Fruit fly (Drosophila melanogaster) whole organism, embryonic: ENCODE results near the gene Ser.

ENCODE experiments used
- Atf6 ChIP-seq: fragments of 200-800 bp; sonication (Bioruptor generic); IDR thresholded peaks from 2 replicates; pipeline ENCODE4 v1.3.6; 2022; ENCODE audit warnings: missing biosample characterization, missing genetic modification characterization
- C15 ChIP-seq: fragments of 200-800 bp; sonication (Bioruptor generic); IDR thresholded peaks from 3 replicates; pipeline ENCODE4 v1.3.6; 2022; ENCODE audit warnings: missing biosample characterization, missing genetic modification characterization
- CG10543 ChIP-seq: fragments of 200-800 bp; sonication (Bioruptor generic); optimal IDR thresholded peaks from 3 replicates; lab custom pipeline; 2017; ENCODE audit warnings: missing biosample characterization, mild to moderate bottlenecking, missing genetic modification characterization, moderate library complexity
- CG10565 ChIP-seq: fragments of 200-800 bp; sonication (Bioruptor generic); optimal IDR thresholded peaks from 3 replicates; lab custom pipeline; 2016; ENCODE audit warnings: missing biosample characterization, mild to moderate bottlenecking, missing genetic modification characterization
- CG11456 ChIP-seq: fragments of 200-800 bp; sonication (Bioruptor generic); IDR thresholded peaks from 3 replicates; pipeline ENCODE4 v1.3.6; 2022; ENCODE audit warnings: missing biosample characterization, missing genetic modification characterization
- CG12071 ChIP-seq: fragments of 200-800 bp; sonication (Bioruptor generic); optimal IDR thresholded peaks from 3 replicates; lab custom pipeline; 2018; ENCODE audit warnings: missing biosample characterization, mild to moderate bottlenecking, missing genetic modification characterization
- CG1602 ChIP-seq: fragments of 200-800 bp; sonication (Bioruptor generic); optimal IDR thresholded peaks from 3 replicates; lab custom pipeline; 2016; ENCODE audit warnings: missing biosample characterization, missing genetic modification characterization
- CG16815 ChIP-seq: fragments of 200-800 bp; sonication (Bioruptor generic); optimal IDR thresholded peaks from 3 replicates; lab custom pipeline; 2017; ENCODE audit warnings: missing biosample characterization, mild to moderate bottlenecking, missing genetic modification characterization
- CG18599 ChIP-seq: fragments of 200-800 bp; sonication (Bioruptor generic); optimal IDR thresholded peaks from 3 replicates; lab custom pipeline; 2017; ENCODE audit warnings: missing biosample characterization, missing genetic modification characterization, mild to moderate bottlenecking, moderate library complexity, missing genetic modification reagents
- CG2116 ChIP-seq: fragments of 200-800 bp; sonication (Bioruptor generic); optimal IDR thresholded peaks from 3 replicates; lab custom pipeline; 2018; ENCODE audit warnings: missing biosample characterization, mild to moderate bottlenecking, missing genetic modification characterization
- CG30403 ChIP-seq: fragments of 200-800 bp; sonication (Bioruptor generic); optimal IDR thresholded peaks from 3 replicates; lab custom pipeline; 2016; ENCODE audit warnings: missing biosample characterization, missing genetic modification characterization
- CG31224 ChIP-seq: fragments of 200-800 bp; sonication (Bioruptor generic); IDR thresholded peaks from 2 replicates; pipeline ENCODE4 v1.3.6; 2022; ENCODE audit warnings: missing biosample characterization, missing genetic modification characterization
- CG3995 ChIP-seq: fragments of 200-800 bp; sonication (Bioruptor generic); optimal IDR thresholded peaks from 3 replicates; lab custom pipeline; 2016; ENCODE audit warnings: missing biosample characterization, missing genetic modification characterization
- CG42726 ChIP-seq: fragments of 200-800 bp; sonication (Bioruptor generic); IDR thresholded peaks from 2 replicates; pipeline ENCODE4 v1.3.6; 2022; ENCODE audit warnings: missing biosample characterization, missing genetic modification characterization; ENCODE audit not compliant: partially characterized antibody
- CG4328 ChIP-seq: fragments of 200-800 bp; sonication (Bioruptor generic); optimal IDR thresholded peaks from 3 replicates; lab custom pipeline; 2017; ENCODE audit warnings: missing biosample characterization, missing genetic modification reagents, missing genetic modification characterization
- CG4730 ChIP-seq: fragments of 200-800 bp; sonication (Bioruptor generic); IDR thresholded peaks from 2 replicates; pipeline ENCODE4 v1.3.6; 2022; ENCODE audit warnings: missing biosample characterization, missing genetic modification characterization
- CG5953 ChIP-seq: fragments of 200-800 bp; sonication (Bioruptor generic); IDR thresholded peaks from 2 replicates; pipeline ENCODE4 v1.3.6; 2022; ENCODE audit warnings: missing biosample characterization, missing genetic modification characterization
- CG6683 ChIP-seq: fragments of 200-800 bp; sonication (Bioruptor generic); optimal IDR thresholded peaks from 2 replicates; lab custom pipeline; 2017; ENCODE audit warnings: missing biosample characterization, mild to moderate bottlenecking, missing genetic modification characterization, missing genetic modification reagents
- CG7786 ChIP-seq: fragments of 200-800 bp; sonication (Bioruptor generic); optimal IDR thresholded peaks from 2 replicates; lab custom pipeline; 2016; ENCODE audit warnings: missing biosample characterization, missing genetic modification characterization
- CG7928 ChIP-seq: fragments of 200-800 bp; sonication (Bioruptor generic); optimal IDR thresholded peaks from 2 replicates; lab custom pipeline; 2017; ENCODE audit warnings: missing biosample characterization, mild to moderate bottlenecking, missing genetic modification characterization
- CG7963 ChIP-seq: fragments of 200-800 bp; sonication (Bioruptor generic); IDR thresholded peaks from 3 replicates; pipeline ENCODE4 v1.3.6; 2022; ENCODE audit warnings: missing biosample characterization, missing genetic modification characterization; ENCODE audit not compliant: partially characterized antibody
- CHES-1-like ChIP-seq: fragments of 200-800 bp; sonication (Bioruptor generic); optimal IDR thresholded peaks from 2 replicates; lab custom pipeline; 2016; ENCODE audit warnings: missing biosample characterization, missing genetic modification characterization
- HLHmδ ChIP-seq: fragments of 200-800 bp; sonication (Bioruptor generic); optimal IDR thresholded peaks from 2 replicates; lab custom pipeline; 2018; ENCODE audit warnings: missing biosample characterization, mild to moderate bottlenecking, missing genetic modification characterization, moderate library complexity
- Hmx ChIP-seq: fragments of 200-800 bp; sonication (Bioruptor generic); optimal IDR thresholded peaks from 2 replicates; lab custom pipeline; 2016; ENCODE audit warnings: missing biosample characterization, missing genetic modification characterization
- MESR4 ChIP-seq: fragments of 200-800 bp; sonication (Bioruptor generic); optimal IDR thresholded peaks from 2 replicates; lab custom pipeline; 2018; ENCODE audit warnings: missing biosample characterization, mild to moderate bottlenecking, missing genetic modification characterization, moderate library complexity
- Pdp1 ChIP-seq, 2 experiments: fragments of 200-800 bp; sonication (Bioruptor generic); optimal IDR thresholded peaks; 3 replicates each; lab custom pipeline; 2016; ENCODE audit warnings: missing biosample characterization in 2 of 2, missing genetic modification characterization in 2 of 2, mild to moderate bottlenecking in 1 of 2, moderate library complexity in 1 of 2
- Sry-δ ChIP-seq: fragments of 200-800 bp; sonication (Bioruptor generic); optimal IDR thresholded peaks from 2 replicates; lab custom pipeline; 2016; ENCODE audit warnings: missing biosample characterization, missing genetic modification characterization
- Tbp ChIP-seq: fragments of >200 bp; optimal IDR thresholded peaks from 2 replicates; lab custom pipeline; 2018; ENCODE audit warnings: missing biosample characterization, missing genetic modification characterization
- br ChIP-seq: fragments of >200 bp; optimal IDR thresholded peaks from 2 replicates; lab custom pipeline; 2017
- bsh ChIP-seq, 2 experiments: fragments of 200-800 bp; sonication (Bioruptor generic); optimal IDR thresholded peaks; 2 replicates each; lab custom pipeline; 2017 to 2018; ENCODE audit warnings: mild to moderate bottlenecking in 2 of 2, missing biosample characterization in 2 of 2, missing genetic modification characterization in 2 of 2, moderate library complexity in 1 of 2
- dysf ChIP-seq: fragments of 200-800 bp; sonication (Bioruptor generic); IDR thresholded peaks from 3 replicates; pipeline ENCODE4 v1.3.6; 2022; ENCODE audit warnings: missing biosample characterization, missing genetic modification characterization
- eve ChIP-seq, 2 experiments: fragments of >200 bp; optimal IDR thresholded peaks; 2 replicates each; lab custom pipeline; 2017; ENCODE audit warnings: missing biosample characterization in 2 of 2, missing genetic modification characterization in 2 of 2
- eyg ChIP-seq: fragments of 200-800 bp; sonication (Bioruptor generic); optimal IDR thresholded peaks from 3 replicates; lab custom pipeline; 2016; ENCODE audit warnings: missing biosample characterization, missing genetic modification characterization
- fd102C ChIP-seq: fragments of 200-800 bp; sonication (Bioruptor generic); optimal IDR thresholded peaks from 2 replicates; lab custom pipeline; 2018; ENCODE audit warnings: missing biosample characterization, mild to moderate bottlenecking, missing genetic modification characterization, moderate library complexity
- fd64A ChIP-seq: fragments of 200-800 bp; sonication (Bioruptor generic); optimal IDR thresholded peaks from 3 replicates; lab custom pipeline; 2018; ENCODE audit warnings: missing biosample characterization, mild to moderate bottlenecking, missing genetic modification characterization
- h ChIP-seq: fragments of >200 bp; optimal IDR thresholded peaks from 2 replicates; lab custom pipeline; 2017
- insv ChIP-seq, 2 experiments: fragments of 200-800 bp; sonication (Bioruptor generic); optimal IDR thresholded peaks; 3 replicates each; lab custom pipeline; 2016 to 2018; ENCODE audit warnings: missing biosample characterization in 2 of 2, missing genetic modification characterization in 2 of 2
- klu ChIP-seq: fragments of 200-800 bp; sonication (Bioruptor generic); IDR thresholded peaks from 2 replicates; pipeline ENCODE4 v1.3.6; 2022; ENCODE audit warnings: missing biosample characterization, missing genetic modification characterization
- otp ChIP-seq: fragments of 200-800 bp; sonication (Bioruptor generic); IDR thresholded peaks from 3 replicates; pipeline ENCODE4, ENCODE4 v1.3.6; 2022; ENCODE audit warnings: missing biosample characterization, missing genetic modification characterization
- pb ChIP-seq: fragments of 200-800 bp; sonication (Bioruptor generic); optimal IDR thresholded peaks from 3 replicates; lab custom pipeline; 2016; ENCODE audit warnings: missing biosample characterization, missing genetic modification characterization
- pita ChIP-seq: fragments of 200-800 bp; sonication (Bioruptor generic); optimal IDR thresholded peaks from 2 replicates; lab custom pipeline; 2017; ENCODE audit warnings: missing biosample characterization, mild to moderate bottlenecking, missing genetic modification characterization
- psq ChIP-seq: fragments of 200-800 bp; sonication (Bioruptor generic); optimal IDR thresholded peaks from 2 replicates; lab custom pipeline; 2017; ENCODE audit warnings: missing biosample characterization, missing genetic modification characterization
- slou ChIP-seq: fragments of 200-800 bp; sonication (Bioruptor generic); optimal IDR thresholded peaks from 3 replicates; lab custom pipeline; 2016; ENCODE audit warnings: missing biosample characterization, missing genetic modification characterization
- sob ChIP-seq: fragments of 200-800 bp; sonication (Bioruptor generic); IDR thresholded peaks from 2 replicates; pipeline ENCODE4 v1.3.6; 2022; ENCODE audit warnings: missing biosample characterization, missing genetic modification characterization
- sr ChIP-seq: fragments of 200-800 bp; sonication (Bioruptor generic); IDR thresholded peaks from 3 replicates; pipeline ENCODE4 v1.3.6; 2022; ENCODE audit warnings: missing biosample characterization, missing genetic modification characterization
- tap ChIP-seq: fragments of 200-800 bp; optimal IDR thresholded peaks from 3 replicates; lab custom pipeline; 2019; ENCODE audit warnings: missing biosample characterization, mild to moderate bottlenecking, missing genetic modification characterization, moderate library complexity
- tgo ChIP-seq: fragments of 200-800 bp; sonication (Bioruptor generic); IDR thresholded peaks from 3 replicates; pipeline ENCODE4 v1.3.6; 2022; ENCODE audit warnings: missing biosample characterization, missing genetic modification characterization
- tin ChIP-seq: fragments of 200-800 bp; sonication (Bioruptor generic); optimal IDR thresholded peaks from 3 replicates; lab custom pipeline; 2016; ENCODE audit warnings: missing biosample characterization, missing genetic modification characterization
- usp ChIP-seq: fragments of >200 bp; optimal IDR thresholded peaks from 2 replicates; lab custom pipeline; 2017; ENCODE audit warnings: missing biosample characterization, missing genetic modification characterization
- zen ChIP-seq: fragments of 200-800 bp; sonication (Bioruptor generic); optimal IDR thresholded peaks from 3 replicates; lab custom pipeline; 2018; ENCODE audit warnings: missing biosample characterization, mild to moderate bottlenecking, missing genetic modification characterization, moderate library complexity
- zfh2 ChIP-seq: fragments of 200-800 bp; sonication (Bioruptor generic); optimal IDR thresholded peaks from 2 replicates; lab custom pipeline; 2016; ENCODE audit warnings: missing biosample characterization, missing genetic modification characterization

Gene Ser

dm6 chr3R:27238438-27239301, 44.6 kb upstream of the Ser start, which contains the start of the genes CG31064 and PolA2 (continued):
- TF ChIP-seq CG5953 (GFP tag; lab: Robert Waterston, UW) = no peak
- no peak for TF ChIP-seq CG10565 (GFP tag; lab: Kevin White, UChicago)
- no peak for TF ChIP-seq Atf6 (GFP tag; lab: Robert Waterston, UW)
- TF ChIP-seq CG4730 (GFP tag; lab: Robert Waterston, UW) = no peak
- TF ChIP-seq CG12071 (GFP tag; lab: Kevin White, UChicago) = no peak
- TF ChIP-seq CG10543 (GFP tag; lab: Kevin White, UChicago) = no peak
- TF ChIP-seq eve (GFP tag; optimal IDR thresholded peaks at IDR 0.05; lab: Kevin White, UChicago) = no peak
- no peak for TF ChIP-seq CG4328 (GFP tag; lab: Kevin White, UChicago)
- no peak for TF ChIP-seq C15
- TF ChIP-seq CG11456 (GFP tag; lab: Robert Waterston, UW) = no peak
- peak; percentile 51 for TF ChIP-seq MESR4 (GFP tag; lab: Kevin White, UChicago)
- TF ChIP-seq fd102C (GFP tag; lab: Kevin White, UChicago) = no peak
- TF ChIP-seq CG1602 = no peak
- no peak for TF ChIP-seq sob (GFP tag; lab: Robert Waterston, UW)
- no peak for TF ChIP-seq tin
- no peak for TF ChIP-seq pb
- no peak for TF ChIP-seq CG7786 (GFP tag; lab: Kevin White, UChicago)
- TF ChIP-seq CG18599 (GFP tag; lab: Kevin White, UChicago) = no peak
- no peak for TF ChIP-seq eyg (GFP tag; lab: Kevin White, UChicago)
- TF ChIP-seq sr (GFP tag; lab: Robert Waterston, UW) = no peak
- no peak for TF ChIP-seq CG31224 (GFP tag; lab: Robert Waterston, UW)
- TF ChIP-seq psq (GFP tag; lab: Kevin White, UChicago) = no peak
- TF ChIP-seq zfh2 (GFP tag; lab: Kevin White, UChicago) = no peak
- TF ChIP-seq insv (GFP tag; optimal IDR thresholded peaks at IDR 0.05; lab: Kevin White, UChicago) = no peak
- no peak for TF ChIP-seq CG7928 (GFP tag; lab: Kevin White, UChicago)
- no peak for TF ChIP-seq fd64A (GFP tag; lab: Kevin White, UChicago)
- no peak for TF ChIP-seq h (lab: Kevin White, UChicago)
- TF ChIP-seq CHES-1-like (GFP tag; lab: Kevin White, UChicago) = peak; percentile 29
- TF ChIP-seq tap (tag; lab: Kevin White, UChicago) = no peak
- TF ChIP-seq Hmx (GFP tag; lab: Kevin White, UChicago) = no peak
- TF ChIP-seq HLHmδ (GFP tag; lab: Kevin White, UChicago) = peak; percentile 55
- peak; percentile 28 for TF ChIP-seq zen (tag; lab: Kevin White, UChicago)
- no peak for TF ChIP-seq dysf
- TF ChIP-seq Pdp1 (GFP tag; optimal IDR thresholded peaks at IDR 0.05; lab: Kevin White, UChicago) = no peak
- no peak for TF ChIP-seq otp
- peak; percentile 91 for TF ChIP-seq CG2116 (GFP tag; lab: Kevin White, UChicago)
- peak; percentile 100 for TF ChIP-seq CG3995 (GFP tag; lab: Kevin White, UChicago)
- no peak for TF ChIP-seq CG16815
- no peak for TF ChIP-seq slou
- TF ChIP-seq bsh (GFP tag; optimal IDR thresholded peaks at IDR 0.05; lab: Kevin White, UChicago) = no peak
- no peak for TF ChIP-seq CG30403 (GFP tag; lab: Kevin White, UChicago)
- no peak for TF ChIP-seq klu
- no peak for TF ChIP-seq br (lab: Kevin White, UChicago)
- TF ChIP-seq Tbp (GFP tag; lab: Kevin White, UChicago) = no peak
- TF ChIP-seq CG42726 = peak; percentile 69; the same call in 1 of the 2 replicates
- no peak for TF ChIP-seq CG6683
- peak; percentile 94 for TF ChIP-seq Sry-δ
- TF ChIP-seq pita = no peak
- no peak for TF ChIP-seq usp (GFP tag; lab: Kevin White, UChicago)
- no peak for TF ChIP-seq tgo
- peak; percentile 77 for TF ChIP-seq CG7963
